Fruit fly (Drosophila melanogaster): Measurements from ENCODE around the gene Pgant6.
A peak's percentile ranks its signal among the peaks of the same experiment; 100 is the strongest.

DNA sequence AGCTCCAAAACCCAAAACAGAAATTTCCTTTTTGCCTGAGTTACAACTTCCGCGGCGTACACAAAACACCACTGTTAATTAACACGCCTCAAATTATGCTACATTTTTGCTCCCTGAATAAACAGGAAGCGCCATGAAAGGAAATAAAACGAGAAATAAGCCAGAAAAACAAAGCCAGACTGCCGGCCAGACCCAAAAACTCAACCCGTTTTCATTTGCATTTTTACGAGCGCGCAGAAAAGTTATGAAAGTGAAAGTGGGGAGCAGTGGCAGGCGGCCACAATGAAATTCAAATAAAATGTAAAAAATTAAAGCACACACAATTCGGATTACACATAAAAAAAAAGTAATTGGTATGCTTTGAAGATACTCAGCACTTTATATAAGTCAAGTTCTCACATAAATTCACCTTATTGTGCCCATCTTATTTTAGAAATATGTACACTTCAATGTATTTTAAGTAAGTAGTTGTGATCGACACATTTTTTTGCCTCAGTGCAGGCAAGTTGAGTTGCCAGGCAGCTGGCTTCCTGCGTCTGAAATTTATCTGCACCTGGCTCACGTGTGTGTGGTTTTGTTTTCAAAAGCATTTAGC, 13.4 kb downstream of the Pgant6 start:
- TF ChIP-seq Rx (GFP tag; IDR thresholded peaks at IDR 0.05) (no peak), CG12104 (GFP tag; optimal IDR thresholded peaks at IDR 0.05) (no peak), Hr3 (GFP tag; optimal IDR thresholded peaks at IDR 0.05) (no peak), fru (optimal IDR thresholded peaks at IDR 0.05) (no peak), Hmr (GFP tag; optimal IDR thresholded peaks at IDR 0.05) (no peak), Lpt (GFP tag; optimal IDR thresholded peaks at IDR 0.05) (no peak), CG4820 (GFP tag; optimal IDR thresholded peaks at IDR 0.05) (no peak), Blimp-1 (GFP tag; optimal IDR thresholded peaks at IDR 0.05) (no peak), klu (GFP tag; IDR thresholded peaks at IDR 0.05) (no peak), CG6765 (GFP tag; optimal IDR thresholded peaks at IDR 0.05) (no peak), CG17359 (tag; optimal IDR thresholded peaks at IDR 0.05) (peak; percentile 7), Elba2 (GFP tag; optimal IDR thresholded peaks at IDR 0.05) (no peak)

Data from whole organism, embryonic.